Fruit fly (Drosophila melanogaster) whole organism: ENCODE results near the gene sowah.

Source experiments
- CG8478 ChIP-seq: fragments of >200 bp; optimal IDR thresholded peaks from 2 replicates; lab custom pipeline; 2018; ENCODE audit warnings: inconsistent platforms
- psq ChIP-seq: fragments of >200 bp; optimal IDR thresholded peaks from 2 replicates; lab custom pipeline; 2017
- usp ChIP-seq: fragments of >200 bp; optimal IDR thresholded peaks from 2 replicates; lab custom pipeline; 2017; ENCODE audit warnings: missing biosample characterization, missing genetic modification characterization, mixed read lengths

DNA sequence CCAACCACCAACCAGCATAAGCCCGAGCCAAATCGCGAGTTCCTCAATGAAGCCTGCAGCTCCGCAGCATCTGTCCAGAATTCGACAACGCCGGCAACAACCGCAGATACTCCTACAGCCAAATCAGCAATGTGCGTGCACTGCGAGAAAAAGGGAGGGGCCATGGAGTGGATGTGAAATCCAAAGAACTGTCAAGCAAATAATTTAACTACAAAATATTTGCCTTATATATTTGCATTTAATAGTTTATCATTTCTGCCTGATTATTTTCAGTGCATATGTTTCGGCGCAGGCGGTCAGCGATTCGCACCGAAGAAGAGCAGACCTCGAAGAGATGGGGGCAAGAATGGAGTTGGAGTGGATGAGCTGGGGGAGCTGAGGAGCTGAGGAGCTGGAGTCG is 20.7 kb downstream of the sowah start:
- TF ChIP-seq psq (lab: Kevin White, UChicago) (no peak), CG8478 (no peak), usp (GFP tag; lab: Kevin White, UChicago) (no peak)
